Worm (Caenorhabditis elegans) whole organism, L3 larva: ENCODE measurements around the gene srx-16.

Source experiments
- R02D3.7 ChIP-seq: fragments of 150-350 bp; optimal IDR thresholded peaks from 2 replicates; lab custom pipeline; 2014; ENCODE audit warnings: missing biosample characterization, missing genetic modification characterization
- ZK546.5 ChIP-seq: sonication (generic microtip); optimal IDR thresholded peaks from 2 replicates; lab custom pipeline; 2017; ENCODE audit warnings: missing biosample characterization, missing genetic modification characterization
- aly-2 ChIP-seq: fragments of 150-350 bp; optimal IDR thresholded peaks from 2 replicates; lab custom pipeline; 2014; ENCODE audit warnings: missing biosample characterization, missing genetic modification characterization
- ceh-16 ChIP-seq: sonication (generic microtip); optimal IDR thresholded peaks from 2 replicates; lab custom pipeline; 2017; ENCODE audit warnings: missing biosample characterization, missing genetic modification characterization
- ceh-28 ChIP-seq: fragments of 150-350 bp; optimal IDR thresholded peaks from 2 replicates; lab custom pipeline; 2014; ENCODE audit warnings: missing biosample characterization, missing genetic modification reagents, missing genetic modification characterization
- ceh-82 ChIP-seq: fragments of 150-350 bp; optimal IDR thresholded peaks from 2 replicates; lab custom pipeline; 2014; ENCODE audit warnings: missing biosample characterization, missing genetic modification characterization
- ceh-9 ChIP-seq: sonication (generic microtip); optimal IDR thresholded peaks from 2 replicates; lab custom pipeline; 2018; ENCODE audit warnings: missing biosample characterization, missing genetic modification characterization
- daf-12 ChIP-seq: fragments of 150-350 bp; optimal IDR thresholded peaks from 2 replicates; lab custom pipeline; 2014; ENCODE audit warnings: missing biosample characterization, missing genetic modification reagents, missing genetic modification characterization
- egl-27 ChIP-seq: sonication (generic microtip); optimal IDR thresholded peaks from 4 replicates; lab custom pipeline; 2017; ENCODE audit warnings: missing biosample characterization, missing genetic modification reagents, missing genetic modification characterization
- elt-1 ChIP-seq: fragments of 150-350 bp; optimal IDR thresholded peaks from 2 replicates; lab custom pipeline; 2014; ENCODE audit warnings: missing biosample characterization, missing genetic modification characterization
- elt-2 ChIP-seq: sonication (generic microtip); optimal IDR thresholded peaks from 2 replicates; lab custom pipeline; 2016; ENCODE audit warnings: missing genetic modification reagents, mild to moderate bottlenecking, missing genetic modification characterization, missing compliant biosample characterization
- elt-3 ChIP-seq, 3 experiments: fragments of 150-350 bp in 1 of 3; sonication (generic microtip) in 2 of 3; optimal IDR thresholded peaks; 2 replicates in 2 of 3; 4 replicates in 1 of 3; lab custom pipeline; 2014 to 2017; ENCODE audit warnings: missing biosample characterization in 3 of 3, missing genetic modification characterization in 3 of 3
- eor-1 ChIP-seq, 2 experiments: fragments of 150-350 bp; optimal IDR thresholded peaks; 2 replicates each; lab custom pipeline; 2014 to 2018; ENCODE audit warnings: missing biosample characterization in 2 of 2, missing genetic modification characterization in 2 of 2
- fkh-10 ChIP-seq: sonication (generic microtip); optimal IDR thresholded peaks from 2 replicates; lab custom pipeline; 2017; ENCODE audit warnings: missing biosample characterization, missing genetic modification reagents, missing genetic modification characterization
- fos-1 ChIP-seq: fragments of 150-350 bp; optimal IDR thresholded peaks from 2 replicates; lab custom pipeline; 2014; ENCODE audit warnings: missing biosample characterization, missing genetic modification characterization
- hmg-11 ChIP-seq: sonication (generic microtip); optimal IDR thresholded peaks from 2 replicates; lab custom pipeline; 2016; ENCODE audit warnings: missing genetic modification characterization, missing compliant biosample characterization
- jun-1 ChIP-seq: fragments of 150-350 bp; optimal IDR thresholded peaks from 2 replicates; lab custom pipeline; 2014; ENCODE audit warnings: missing biosample characterization, missing genetic modification reagents, missing genetic modification characterization
- lin-15B ChIP-seq: fragments of 150-350 bp; optimal IDR thresholded peaks from 2 replicates; lab custom pipeline; 2014; ENCODE audit warnings: missing biosample characterization, missing genetic modification characterization
- lin-39 ChIP-seq: fragments of 150-350 bp; optimal IDR thresholded peaks from 2 replicates; lab custom pipeline; 2018; ENCODE audit warnings: missing biosample characterization, missing genetic modification reagents, missing genetic modification characterization
- mdl-1 ChIP-seq: fragments of 150-350 bp; optimal IDR thresholded peaks from 2 replicates; lab custom pipeline; 2014; ENCODE audit warnings: missing biosample characterization, missing genetic modification characterization
- mml-1 ChIP-seq: fragments of 150-350 bp; sonication (generic microtip); optimal IDR thresholded peaks from 3 replicates; lab custom pipeline; 2014; ENCODE audit warnings: missing biosample characterization, missing genetic modification characterization
- nfya-1 ChIP-seq: sonication (generic microtip); optimal IDR thresholded peaks from 2 replicates; lab custom pipeline; 2017; ENCODE audit warnings: missing genetic modification characterization, mild to moderate bottlenecking, missing compliant biosample characterization, antibody characterized with exemption, moderate library complexity; ENCODE audit not compliant: insufficient read depth
- nhr-11 ChIP-seq: fragments of 150-350 bp; optimal IDR thresholded peaks from 2 replicates; lab custom pipeline; 2014; ENCODE audit warnings: missing biosample characterization, missing genetic modification characterization
- nhr-12 ChIP-seq: fragments of 150-350 bp; optimal IDR thresholded peaks from 2 replicates; lab custom pipeline; 2014; ENCODE audit warnings: missing biosample characterization, missing genetic modification characterization
- nhr-23 ChIP-seq: fragments of 150-350 bp; optimal IDR thresholded peaks from 2 replicates; lab custom pipeline; 2014; ENCODE audit warnings: missing biosample characterization, missing genetic modification reagents, missing genetic modification characterization
- nhr-237 ChIP-seq: fragments of 150-350 bp; optimal IDR thresholded peaks from 2 replicates; lab custom pipeline; 2014; ENCODE audit warnings: missing biosample characterization, missing genetic modification characterization
- nhr-25 ChIP-seq: sonication (generic microtip); optimal IDR thresholded peaks from 2 replicates; lab custom pipeline; 2017; ENCODE audit warnings: missing biosample characterization, missing genetic modification characterization
- nhr-28 ChIP-seq: fragments of 150-350 bp; optimal IDR thresholded peaks from 2 replicates; lab custom pipeline; 2014; ENCODE audit warnings: missing biosample characterization, missing genetic modification characterization
- nhr-43 ChIP-seq: sonication (generic microtip); optimal IDR thresholded peaks from 2 replicates; lab custom pipeline; 2016; ENCODE audit warnings: mild to moderate bottlenecking, missing genetic modification characterization, missing compliant biosample characterization; ENCODE audit not compliant: poor library complexity, severe bottlenecking
- nhr-67 ChIP-seq: fragments of 150-350 bp; optimal IDR thresholded peaks from 2 replicates; lab custom pipeline; 2014; ENCODE audit warnings: missing biosample characterization, missing genetic modification characterization
- nhr-77 ChIP-seq: fragments of 150-350 bp; optimal IDR thresholded peaks from 2 replicates; lab custom pipeline; 2014; ENCODE audit warnings: missing biosample characterization, missing genetic modification characterization
- pha-4 ChIP-seq: fragments of 150-350 bp; optimal IDR thresholded peaks from 2 replicates; lab custom pipeline; 2014; ENCODE audit warnings: missing biosample characterization, missing genetic modification reagents, missing genetic modification characterization
- skn-1 ChIP-seq: fragments of 150-350 bp; optimal IDR thresholded peaks from 2 replicates; lab custom pipeline; 2014; ENCODE audit warnings: missing biosample characterization, missing genetic modification characterization
- snpc-4 ChIP-seq: fragments of 150-350 bp; optimal IDR thresholded peaks from 2 replicates; lab custom pipeline; 2014; ENCODE audit warnings: missing biosample characterization, missing genetic modification characterization
- unc-62 ChIP-seq: fragments of 150-350 bp; sonication (generic microtip); optimal IDR thresholded peaks from 4 replicates; lab custom pipeline; 2014; ENCODE audit warnings: missing biosample characterization, missing genetic modification reagents, missing genetic modification characterization
- zag-1 ChIP-seq: fragments of 150-350 bp; optimal IDR thresholded peaks from 2 replicates; lab custom pipeline; 2014; ENCODE audit warnings: missing biosample characterization, missing genetic modification characterization
- ztf-4 ChIP-seq: fragments of 150-350 bp; optimal IDR thresholded peaks from 2 replicates; lab custom pipeline; 2014; ENCODE audit warnings: missing biosample characterization, missing genetic modification characterization

srx-16 gene

ce11 chrV:6956237-6956636, 19.9 kb upstream of the srx-16 start, which contains the start of gene mec-1:
Gene mec-1, plus strand, starts transcription at chrV:6956537.
- TF ChIP-seq R02D3.7 (no peak), elt-3 (tag; optimal IDR thresholded peaks at IDR 0.05; lab: Kevin White, UChicago) (no peak), lin-15B (tag; lab: Kevin White, UChicago) (no peak), ceh-9 (tag; lab: Kevin White, UChicago) (no peak), aly-2 (tag; lab: Kevin White, UChicago) (no peak), egl-27 (tag; lab: Kevin White, UChicago) (no peak), daf-12 (tag; lab: Kevin White, UChicago) (no peak), lin-39 (tag; lab: Kevin White, UChicago) (no peak)

- no peak for TF ChIP-seq nhr-28 (tag; lab: Kevin White, UChicago)
- no peak for TF ChIP-seq nhr-237 (tag; lab: Kevin White, UChicago)
- no peak for TF ChIP-seq eor-1 (tag; optimal IDR thresholded peaks at IDR 0.05; lab: Kevin White, UChicago)
- TF ChIP-seq nhr-25 (tag; lab: Kevin White, UChicago), result peak; percentile 13
- TF ChIP-seq aly-2 (tag; lab: Kevin White, UChicago), result no peak
- no peak for TF ChIP-seq ztf-4 (tag; lab: Kevin White, UChicago)
- TF ChIP-seq ZK546.5 (tag; lab: Kevin White, UChicago), result no peak
- TF ChIP-seq unc-62 (GFP tag; lab: Kevin White, UChicago), result no peak
- no peak for TF ChIP-seq R02D3.7
- peak; percentile 82 for TF ChIP-seq nhr-23 (tag; lab: Kevin White, UChicago)
- no peak for TF ChIP-seq pha-4
- TF ChIP-seq ceh-82 (tag; lab: Kevin White, UChicago), result no peak
- TF ChIP-seq fos-1 (tag; lab: Kevin White, UChicago), result no peak
- peak; percentile 34 for TF ChIP-seq nhr-43 (tag; lab: Kevin White, UChicago)
- no peak for TF ChIP-seq egl-27 (tag; lab: Kevin White, UChicago)
- TF ChIP-seq ceh-16 (tag; lab: Kevin White, UChicago), result no peak
- TF ChIP-seq nfya-1 (tag; lab: Kevin White, UChicago), result no peak
- peak in 1 of 3 experiments; percentile 19 for TF ChIP-seq elt-3 (tag; optimal IDR thresholded peaks at IDR 0.05; lab: Kevin White, UChicago)
- TF ChIP-seq jun-1 (tag; lab: Kevin White, UChicago), result no peak
- no peak for TF ChIP-seq fkh-10
- TF ChIP-seq nhr-11 (tag; lab: Kevin White, UChicago), result no peak
These were observed 6.1 kb upstream of the srx-16 start, which contains the start of gene ptr-15 for ce11 chrV:6969950-6970532. Gene ptr-15, minus strand, starts transcription at chrV:6970000.

ce11 chrV:6971567-6971966, 4.6 kb upstream of the srx-16 start, which contains the start of gene srx-59:
Gene srx-59, plus strand, starts transcription at chrV:6971867.
- TF ChIP-seq elt-1 (tag; lab: Kevin White, UChicago) (no peak), nhr-12 (tag; lab: Kevin White, UChicago) (no peak), zag-1 (tag; lab: Kevin White, UChicago) (no peak), nhr-77 (tag; lab: Kevin White, UChicago) (no peak), mml-1 (tag; lab: Kevin White, UChicago) (no peak), snpc-4 (tag; lab: Kevin White, UChicago) (no peak), pha-4 (no peak), ceh-9 (tag; lab: Kevin White, UChicago) (no peak), lin-39 (tag; lab: Kevin White, UChicago) (no peak), lin-15B (tag; lab: Kevin White, UChicago) (no peak), eor-1 (tag; optimal IDR thresholded peaks at IDR 0.05; lab: Kevin White, UChicago) (no peak), nhr-67 (tag; lab: Kevin White, UChicago) (no peak), hmg-11 (tag; lab: Kevin White, UChicago) (no peak), ceh-28 (tag; lab: Kevin White, UChicago) (no peak), unc-62 (GFP tag; lab: Kevin White, UChicago) (no peak), skn-1 (tag; lab: Kevin White, UChicago) (no peak), elt-2 (tag; lab: Kevin White, UChicago) (no peak), mdl-1 (tag; lab: Kevin White, UChicago) (no peak)
